Worm (Caenorhabditis elegans) whole organism, young adult: ENCODE data around the gene T26H5.8.

ENCODE experiments used
- B0035.1 ChIP-seq: sonication (generic microtip); optimal IDR thresholded peaks from 2 replicates; lab custom pipeline; 2016; ENCODE audit warnings: missing genetic modification characterization, mild to moderate bottlenecking, missing compliant biosample characterization, missing genotype, missing genetic modification reagents
- C06A6.2 ChIP-seq: fragments of 200-800 bp; sonication (Bioruptor generic); conservative IDR thresholded peaks from 2 replicates; pipeline ENCODE4 v1.3.6; 2022; ENCODE audit warnings: missing genetic modification characterization, missing compliant biosample characterization
- C17E4.6 ChIP-seq: fragments of 200-800 bp; sonication (Bioruptor generic); IDR thresholded peaks from 2 replicates; pipeline ENCODE4 v1.3.6; 2022; ENCODE audit warnings: missing genetic modification reagents, missing genetic modification characterization, missing compliant biosample characterization
- F10E7.11 ChIP-seq: sonication (generic microtip); optimal IDR thresholded peaks from 2 replicates; lab custom pipeline; 2017; ENCODE audit warnings: mild to moderate bottlenecking, missing genetic modification characterization, moderate library complexity, missing compliant biosample characterization
- F23B12.7 ChIP-seq: sonication (generic microtip); optimal IDR thresholded peaks from 2 replicates; lab custom pipeline; 2017; ENCODE audit warnings: missing genetic modification characterization, mild to moderate bottlenecking, missing compliant biosample characterization, antibody characterized with exemption, moderate library complexity; ENCODE audit not compliant: insufficient read depth
- F33H1.4 ChIP-seq: fragments of 200-800 bp; sonication (Bioruptor generic); IDR thresholded peaks from 2 replicates; pipeline ENCODE4 v1.3.6; 2022; ENCODE audit warnings: missing genetic modification reagents, missing genetic modification characterization, missing compliant biosample characterization
- F37B4.10 ChIP-seq: fragments of 200-800 bp; sonication (Bioruptor generic); IDR thresholded peaks from 2 replicates; pipeline ENCODE4 v1.3.6; 2022; ENCODE audit warnings: missing genetic modification characterization, missing compliant biosample characterization
- F39B2.1 ChIP-seq: fragments of 200-800 bp; sonication (Bioruptor generic); IDR thresholded peaks from 2 replicates; pipeline ENCODE4 v1.3.6; 2022; ENCODE audit warnings: missing genetic modification reagents, missing genetic modification characterization, missing compliant biosample characterization
- F49E8.2 ChIP-seq: sonication (generic microtip); optimal IDR thresholded peaks from 3 replicates; lab custom pipeline; 2017; ENCODE audit warnings: missing genetic modification characterization, mild to moderate bottlenecking, missing compliant biosample characterization, antibody characterized with exemption, moderate library complexity; ENCODE audit not compliant: insufficient read depth
- F52B5.7 ChIP-seq: sonication (generic microtip); optimal IDR thresholded peaks from 2 replicates; lab custom pipeline; 2016; ENCODE audit warnings: mild to moderate bottlenecking, missing genetic modification characterization, missing compliant biosample characterization
- F57A8.1 ChIP-seq: fragments of 200-800 bp; sonication (Bioruptor generic); optimal IDR thresholded peaks from 2 replicates; lab custom pipeline; 2018; ENCODE audit warnings: mild to moderate bottlenecking, missing genetic modification characterization, moderate library complexity, missing compliant biosample characterization
- K11D2.4 ChIP-seq: fragments of 200-800 bp; sonication (Bioruptor generic); IDR thresholded peaks from 2 replicates; pipeline ENCODE4 v1.3.6; 2022; ENCODE audit warnings: missing genetic modification reagents, missing genetic modification characterization, missing compliant biosample characterization
- T26A5.8 ChIP-seq: sonication (generic microtip); optimal IDR thresholded peaks from 2 replicates; lab custom pipeline; 2016; ENCODE audit warnings: missing genetic modification characterization, missing compliant biosample characterization
- athp-1 ChIP-seq: sonication (generic microtip); optimal IDR thresholded peaks from 2 replicates; lab custom pipeline; 2017; ENCODE audit warnings: mild to moderate bottlenecking, missing genetic modification characterization, missing compliant biosample characterization
- attf-6 ChIP-seq: fragments of 200-800 bp; sonication (Bioruptor generic); IDR thresholded peaks from 2 replicates; pipeline ENCODE4 v1.3.6; 2022; ENCODE audit warnings: missing genetic modification reagents, missing genetic modification characterization, missing compliant biosample characterization
- bed-2 ChIP-seq: fragments of 200-800 bp; sonication (Bioruptor generic); IDR thresholded peaks from 2 replicates; pipeline ENCODE4 v1.3.6; 2022; ENCODE audit warnings: missing genetic modification reagents, missing genetic modification characterization, missing compliant biosample characterization
- cebp-1 ChIP-seq, 2 experiments: fragments of 200-800 bp in 1 of 2; sonication (Bioruptor generic) in 1 of 2; sonication (generic microtip) in 1 of 2; IDR thresholded peaks in 1 of 2; optimal IDR thresholded peaks in 1 of 2; 2 replicates each; pipeline versions ENCODE4 v1.3.6 to Lab custom; 2017 to 2022; ENCODE audit warnings: missing compliant biosample characterization in 2 of 2, missing genetic modification characterization in 2 of 2, mild to moderate bottlenecking in 1 of 2, missing genetic modification reagents in 1 of 2, moderate library complexity in 1 of 2
- die-1 ChIP-seq: sonication (generic microtip); optimal IDR thresholded peaks from 2 replicates; lab custom pipeline; 2016; ENCODE audit warnings: missing genotype, mild to moderate bottlenecking, missing genetic modification characterization, missing compliant biosample characterization
- dpl-1 ChIP-seq: fragments of 150-350 bp; optimal IDR thresholded peaks from 2 replicates; lab custom pipeline; 2014; ENCODE audit warnings: missing biosample characterization, missing genetic modification reagents, missing genetic modification characterization
- egl-18 ChIP-seq: fragments of 200-800 bp; sonication (Bioruptor generic); IDR thresholded peaks from 2 replicates; pipeline ENCODE4 v1.3.6; 2022; ENCODE audit warnings: missing genetic modification reagents, missing genetic modification characterization, missing compliant biosample characterization
- egl-44 ChIP-seq: fragments of 200-800 bp; sonication (Bioruptor generic); IDR thresholded peaks from 2 replicates; pipeline ENCODE4 v1.3.6; 2022; ENCODE audit warnings: missing genetic modification reagents, missing genetic modification characterization, missing compliant biosample characterization
- ets-4 ChIP-seq: fragments of 200-800 bp; sonication (Bioruptor generic); optimal IDR thresholded peaks from 2 replicates; lab custom pipeline; 2018; ENCODE audit warnings: mild to moderate bottlenecking, missing genetic modification characterization, missing compliant biosample characterization
- hmg-1.2 ChIP-seq: fragments of 200-800 bp; sonication (Bioruptor generic); IDR thresholded peaks from 2 replicates; pipeline ENCODE4 v1.3.6; 2022; ENCODE audit warnings: missing genetic modification reagents, missing genetic modification characterization, missing compliant biosample characterization
- hsf-1 ChIP-seq: fragments of 200-800 bp; sonication (Bioruptor generic); IDR thresholded peaks from 2 replicates; pipeline ENCODE4 v1.3.6; 2022; ENCODE audit warnings: missing genetic modification reagents, missing genetic modification characterization, missing compliant biosample characterization
- let-607 ChIP-seq, 2 experiments: fragments of 200-800 bp in 1 of 2; sonication (Bioruptor generic) in 1 of 2; sonication (generic microtip) in 1 of 2; optimal IDR thresholded peaks; 2 replicates each; lab custom pipeline; 2016 to 2018; ENCODE audit warnings: mild to moderate bottlenecking in 2 of 2, missing compliant biosample characterization in 2 of 2, missing genetic modification characterization in 2 of 2, moderate library complexity in 2 of 2, missing genotype in 1 of 2
- lin-26 ChIP-seq: fragments of 200-800 bp; sonication (Bioruptor generic); IDR thresholded peaks from 2 replicates; pipeline ENCODE4 v1.3.6; 2022; ENCODE audit warnings: missing genetic modification reagents, missing genetic modification characterization, missing compliant biosample characterization
- lin-54 ChIP-seq: fragments of 200-800 bp; sonication (Bioruptor generic); optimal IDR thresholded peaks from 2 replicates; lab custom pipeline; 2018; ENCODE audit warnings: mild to moderate bottlenecking, missing genetic modification characterization, missing compliant biosample characterization
- lir-1 ChIP-seq: fragments of 200-800 bp; sonication (Bioruptor generic); conservative IDR thresholded peaks from 2 replicates; pipeline ENCODE4 v1.3.6; 2022; ENCODE audit warnings: missing genetic modification reagents, missing genetic modification characterization, missing compliant biosample characterization
- madf-10 ChIP-seq: sonication (generic microtip); optimal IDR thresholded peaks from 2 replicates; lab custom pipeline; 2016; ENCODE audit warnings: mild to moderate bottlenecking, missing genetic modification characterization, missing compliant biosample characterization
- madf-6 ChIP-seq: fragments of 200-800 bp; sonication (Bioruptor generic); IDR thresholded peaks from 2 replicates; pipeline ENCODE4 v1.3.6; 2022; ENCODE audit warnings: missing genetic modification reagents, missing genetic modification characterization, missing compliant biosample characterization
- mes-4 ChIP-seq: sonication (generic microtip); optimal IDR thresholded peaks from 2 replicates; lab custom pipeline; 2016; ENCODE audit warnings: missing genotype, missing genetic modification characterization, missing compliant biosample characterization
- nhr-80 ChIP-seq: sonication (generic microtip); optimal IDR thresholded peaks from 2 replicates; lab custom pipeline; 2016; ENCODE audit warnings: missing genetic modification characterization, missing compliant biosample characterization
- pha-4 ChIP-seq: fragments of 150-350 bp; sonication (generic microtip); optimal IDR thresholded peaks from 2 replicates; lab custom pipeline; 2014; ENCODE audit warnings: missing biosample characterization, missing genetic modification reagents, missing genetic modification characterization
- rcor-1 ChIP-seq: fragments of 200-800 bp; sonication (Bioruptor generic); IDR thresholded peaks from 2 replicates; pipeline ENCODE4 v1.3.6; 2022; ENCODE audit warnings: missing genetic modification reagents, missing genetic modification characterization, missing compliant biosample characterization
- rpc-1 ChIP-seq, 2 experiments: fragments of 150-350 bp in 1 of 2; sonication (generic microtip) in 1 of 2; optimal IDR thresholded peaks; 2 replicates each; lab custom pipeline; 2014 to 2018; ENCODE audit warnings: missing biosample characterization in 1 of 2, missing genetic modification characterization in 1 of 2, missing genetic modification reagents in 1 of 2, missing genotype in 1 of 2
- sea-2 ChIP-seq: fragments of 200-800 bp; sonication (Bioruptor generic); IDR thresholded peaks from 2 replicates; pipeline ENCODE4 v1.3.6; 2022; ENCODE audit warnings: missing genetic modification characterization, missing compliant biosample characterization
- snpc-3.4 ChIP-seq: sonication (generic microtip); optimal IDR thresholded peaks from 2 replicates; lab custom pipeline; 2017; ENCODE audit warnings: missing genetic modification characterization, mild to moderate bottlenecking, missing compliant biosample characterization, antibody characterized with exemption, moderate library complexity, missing genotype, missing genetic modification reagents
- somi-1 ChIP-seq: fragments of 200-800 bp; sonication (Bioruptor generic); optimal IDR thresholded peaks from 2 replicates; lab custom pipeline; 2018; ENCODE audit warnings: mild to moderate bottlenecking, missing genetic modification characterization, missing compliant biosample characterization
- sptf-2 ChIP-seq: fragments of 200-800 bp; sonication (Bioruptor generic); optimal IDR thresholded peaks from 2 replicates; lab custom pipeline; 2018; ENCODE audit warnings: mild to moderate bottlenecking, missing genetic modification characterization, missing compliant biosample characterization
- tlf-1 ChIP-seq: fragments of 200-800 bp; sonication (Bioruptor generic); optimal IDR thresholded peaks from 2 replicates; lab custom pipeline; 2018; ENCODE audit warnings: mild to moderate bottlenecking, missing genetic modification characterization, missing compliant biosample characterization
- ztf-3 ChIP-seq: fragments of 200-800 bp; sonication (Bioruptor generic); optimal IDR thresholded peaks from 2 replicates; lab custom pipeline; 2018; ENCODE audit warnings: mild to moderate bottlenecking, missing genetic modification characterization, missing compliant biosample characterization

T26H5.8 gene

ce11 chrV:15479825-15480224, 47.3 kb upstream of the T26H5.8 start (continued):
- no peak for TF ChIP-seq B0035.1 (tag; lab: Kevin White, UChicago)
- no peak for TF ChIP-seq dpl-1 (GFP tag; lab: Kevin White, UChicago)
- no peak for TF ChIP-seq F52B5.7
- TF ChIP-seq K11D2.4 (GFP tag; lab: Robert Waterston, UW) = no peak
- TF ChIP-seq pha-4 = no peak
- TF ChIP-seq F49E8.2 (tag; lab: Kevin White, UChicago) = peak; percentile 47
- TF ChIP-seq rcor-1 (GFP tag; lab: Robert Waterston, UW) = no peak

- TF ChIP-seq sptf-2 (GFP tag; lab: Kevin White, UChicago) (no peak), madf-10 (no peak), hsf-1 (GFP tag; lab: Robert Waterston, UW) (no peak), bed-2 (GFP tag; lab: Robert Waterston, UW) (no peak), tlf-1 (GFP tag; lab: Kevin White, UChicago) (no peak), rpc-1 (optimal IDR thresholded peaks at IDR 0.05; lab: Kevin White, UChicago) (no peak), rpc-1 (tag; optimal IDR thresholded peaks at IDR 0.05; lab: Kevin White, UChicago) (no peak), C17E4.6 (GFP tag; lab: Robert Waterston, UW) (no peak), T26A5.8 (tag; lab: Kevin White, UChicago) (no peak), nhr-80 (tag; lab: Kevin White, UChicago) (no peak), somi-1 (GFP tag; lab: Kevin White, UChicago) (no peak), F39B2.1 (GFP tag; lab: Robert Waterston, UW) (no peak), egl-18 (GFP tag; lab: Robert Waterston, UW) (no peak)
- TF ChIP-seq, all 124 proteins: peak for 0
Measured at ce11 chrV:15479107-15479506, 46.6 kb upstream of the T26H5.8 start.

ce11 chrV:15478597-15478996, 46.1 kb upstream of the T26H5.8 start, which contains the start of gene C06B8.2:
TSS of gene C06B8.2 (minus strand) at chrV:15478749.
- TF ChIP-seq cebp-1 (GFP tag; IDR thresholded peaks at IDR 0.05; lab: Robert Waterston, UW) (peak; percentile 54; the same call in 1 of the 2 replicates), cebp-1 (tag; optimal IDR thresholded peaks at IDR 0.05; lab: Kevin White, UChicago) (no peak), let-607 (tag; optimal IDR thresholded peaks at IDR 0.05; lab: Kevin White, UChicago) (no peak)

- TF ChIP-seq athp-1 (tag; lab: Kevin White, UChicago) (no peak), C06A6.2 (no peak), F33H1.4 (GFP tag; lab: Robert Waterston, UW) (no peak), F52B5.7 (no peak), lin-26 (GFP tag; lab: Robert Waterston, UW) (no peak), F23B12.7 (tag; lab: Kevin White, UChicago) (no peak), nhr-80 (tag; lab: Kevin White, UChicago) (no peak), F57A8.1 (GFP tag; lab: Kevin White, UChicago) (no peak), sea-2 (no peak), ztf-3 (no peak), rcor-1 (GFP tag; lab: Robert Waterston, UW) (no peak)
Measured at ce11 chrV:15471029-15471428, 38.5 kb upstream of the T26H5.8 start, which contains the start of gene dpf-1. TSS of gene dpf-1 (plus strand) at chrV:15471329.

ce11 chrV:15466719-15467118, 34.2 kb upstream of the T26H5.8 start:
- TF ChIP-seq madf-6 (GFP tag; lab: Robert Waterston, UW) (no peak), egl-18 (GFP tag; lab: Robert Waterston, UW) (no peak), mes-4 (no peak), die-1 (tag; lab: Kevin White, UChicago) (no peak), attf-6 (GFP tag; lab: Robert Waterston, UW) (no peak), hsf-1 (GFP tag; lab: Robert Waterston, UW) (no peak), egl-44 (GFP tag; lab: Robert Waterston, UW) (no peak), F10E7.11 (no peak), F37B4.10 (GFP tag; lab: Robert Waterston, UW) (no peak), hmg-1.2 (GFP tag; lab: Robert Waterston, UW) (no peak), lin-54 (GFP tag; lab: Kevin White, UChicago) (no peak), lir-1 (GFP tag; lab: Robert Waterston, UW) (no peak), bed-2 (GFP tag; lab: Robert Waterston, UW) (no peak), B0035.1 (tag; lab: Kevin White, UChicago) (no peak), ets-4 (no peak), snpc-3.4 (tag; lab: Kevin White, UChicago) (no peak)
